Fruit fly (Drosophila melanogaster) Kc167 (cell line): ENCODE results near the gene ps.

Experiments used
- Myc ChIP-seq: fragments of >200 bp; optimal IDR thresholded peaks from 2 replicates; lab custom pipeline; 2017; ENCODE audit warnings: missing external identifiers
- Sin3A ChIP-seq: fragments of >200 bp; optimal IDR thresholded peaks from 2 replicates; lab custom pipeline; 2018; ENCODE audit warnings: missing external identifiers
- h ChIP-seq: fragments of >200 bp; optimal IDR thresholded peaks from 3 replicates; lab custom pipeline; 2018; ENCODE audit warnings: missing external identifiers
- insv ChIP-seq: fragments of >200 bp; optimal IDR thresholded peaks from 3 replicates; lab custom pipeline; 2018; ENCODE audit warnings: missing external identifiers
- psq ChIP-seq: fragments of >200 bp; optimal IDR thresholded peaks from 2 replicates; lab custom pipeline; 2017; ENCODE audit warnings: missing external identifiers
- ttk ChIP-seq: sonication (Bioruptor generic); optimal IDR thresholded peaks from 2 replicates; lab custom pipeline; 2017; ENCODE audit warnings: missing external identifiers

ps gene

DNA sequence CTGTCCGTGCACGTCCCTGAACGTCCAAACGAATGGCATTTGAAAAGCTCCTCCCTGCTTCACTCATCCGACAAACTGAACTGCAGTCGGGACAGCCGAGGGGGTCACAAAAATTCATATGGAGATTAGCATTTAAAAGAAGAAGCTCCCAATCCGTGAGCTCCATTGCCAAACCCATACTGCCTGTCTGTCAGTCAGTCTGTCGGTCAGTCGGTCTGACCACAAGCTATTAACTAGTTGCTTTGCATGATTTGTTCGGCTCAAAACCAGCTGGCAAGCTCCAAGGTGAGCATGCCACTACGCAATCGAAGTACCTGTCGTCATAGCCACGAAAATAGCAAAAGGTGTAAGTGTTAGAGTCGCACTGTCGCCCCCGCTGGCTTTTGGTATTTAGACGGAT, 16.0 kb downstream of the ps start:
- TF ChIP-seq Sin3A (lab: Kevin White, UChicago) (no peak), psq (lab: Kevin White, UChicago) (no peak), insv (no peak), h (lab: Kevin White, UChicago) (no peak), Myc (lab: Kevin White, UChicago) (no peak), ttk (no peak)

DNA sequence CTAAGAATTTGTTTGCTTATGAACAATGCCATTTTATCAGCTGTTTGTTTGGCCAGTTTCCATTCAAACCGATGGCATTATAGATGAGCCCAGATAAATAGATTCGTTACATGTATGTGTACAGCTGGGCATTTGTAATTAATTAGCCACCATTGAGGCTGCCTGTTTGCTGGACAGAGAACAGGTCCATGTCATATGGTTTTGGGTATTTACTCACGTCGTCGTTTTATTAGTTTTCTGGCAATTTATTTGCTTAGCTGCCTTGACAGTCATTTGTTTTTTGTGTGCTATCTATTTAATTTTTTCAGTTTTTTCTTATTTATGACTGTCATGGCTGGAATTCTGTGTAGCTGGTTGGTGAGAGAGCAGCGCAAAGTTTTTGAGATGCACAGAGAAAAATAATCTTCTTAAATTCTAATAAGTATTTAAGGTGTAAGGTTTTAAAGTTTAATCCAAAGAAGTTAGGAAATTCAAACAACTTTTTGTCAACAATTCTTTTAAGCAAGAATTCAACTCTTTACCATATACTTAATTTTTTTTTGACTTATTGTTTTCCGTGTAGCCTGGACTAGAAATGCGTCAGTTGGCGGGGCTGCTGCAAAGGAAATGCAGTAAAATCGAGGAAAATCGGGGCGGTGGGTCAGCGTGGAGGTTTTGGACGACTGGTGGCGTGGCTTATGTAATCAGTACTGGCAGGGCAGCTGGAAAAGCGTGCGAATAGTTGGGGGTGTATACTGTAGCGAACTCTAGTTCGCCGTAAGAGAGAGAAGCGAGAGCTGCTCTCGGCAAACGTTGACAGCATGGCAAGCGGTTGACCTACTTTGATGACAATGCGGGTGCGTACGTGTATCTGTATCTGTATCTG, 17.0 kb downstream of the ps start:
- TF ChIP-seq psq (lab: Kevin White, UChicago): no peak
- no peak for TF ChIP-seq Myc (lab: Kevin White, UChicago)
- TF ChIP-seq insv: no peak
- no peak for TF ChIP-seq ttk
- no peak for TF ChIP-seq Sin3A (lab: Kevin White, UChicago)
- TF ChIP-seq h (lab: Kevin White, UChicago): no peak

DNA sequence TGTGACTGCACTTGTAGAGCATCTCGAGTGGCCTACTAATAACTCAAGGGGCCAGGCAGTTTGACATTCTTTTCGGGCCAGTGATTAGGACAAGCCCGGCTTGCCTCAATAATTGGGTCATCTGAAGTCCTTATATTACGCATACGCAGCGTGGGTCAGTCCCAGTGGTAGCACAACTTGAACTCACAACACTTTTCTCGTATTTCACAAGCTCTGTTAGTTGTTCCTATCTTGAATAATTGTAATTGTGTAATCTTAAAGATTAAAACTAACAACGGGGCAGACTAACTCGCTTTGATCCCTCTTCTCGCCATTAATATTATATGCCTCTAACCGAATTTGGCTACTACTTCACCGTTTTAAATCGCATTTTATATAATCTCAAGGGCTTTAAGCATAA, 18.2 kb downstream of the ps start:
- TF ChIP-seq insv: no peak
- no peak for TF ChIP-seq psq (lab: Kevin White, UChicago)
- TF ChIP-seq Sin3A (lab: Kevin White, UChicago): no peak
- no peak for TF ChIP-seq Myc (lab: Kevin White, UChicago)
- TF ChIP-seq ttk: no peak
- TF ChIP-seq h (lab: Kevin White, UChicago): no peak

DNA sequence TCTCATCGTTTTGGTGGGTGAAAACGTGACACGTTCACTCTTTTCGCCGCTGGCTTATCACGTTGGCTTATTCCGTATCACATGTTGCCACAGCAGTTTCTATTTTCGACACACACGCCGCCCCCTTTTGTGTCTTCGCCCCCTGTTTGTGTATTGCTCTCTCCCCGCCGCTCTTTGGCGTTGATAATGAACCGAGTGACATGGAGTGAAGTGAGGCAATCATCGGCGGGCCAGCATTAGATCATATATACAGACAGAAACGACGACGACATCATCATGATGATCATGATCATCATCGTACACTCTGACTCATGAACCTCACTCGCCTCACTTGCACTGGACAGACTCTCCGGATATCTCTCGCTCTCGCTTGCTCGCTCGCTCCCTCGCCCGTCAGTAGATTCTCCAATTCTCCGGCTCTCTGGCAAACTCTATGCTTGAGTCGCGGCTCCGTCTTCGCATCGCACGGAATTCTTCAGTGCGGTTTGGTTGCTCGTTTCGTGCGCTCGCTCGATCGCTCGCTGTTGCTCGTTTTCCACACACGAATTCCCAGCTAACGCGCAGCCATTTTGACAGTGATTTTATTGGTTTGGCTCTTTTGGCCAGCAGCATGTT, 18.7 kb downstream of the ps start:
- TF ChIP-seq Sin3A (lab: Kevin White, UChicago) (no peak), Myc (lab: Kevin White, UChicago) (no peak), h (lab: Kevin White, UChicago) (no peak)

DNA sequence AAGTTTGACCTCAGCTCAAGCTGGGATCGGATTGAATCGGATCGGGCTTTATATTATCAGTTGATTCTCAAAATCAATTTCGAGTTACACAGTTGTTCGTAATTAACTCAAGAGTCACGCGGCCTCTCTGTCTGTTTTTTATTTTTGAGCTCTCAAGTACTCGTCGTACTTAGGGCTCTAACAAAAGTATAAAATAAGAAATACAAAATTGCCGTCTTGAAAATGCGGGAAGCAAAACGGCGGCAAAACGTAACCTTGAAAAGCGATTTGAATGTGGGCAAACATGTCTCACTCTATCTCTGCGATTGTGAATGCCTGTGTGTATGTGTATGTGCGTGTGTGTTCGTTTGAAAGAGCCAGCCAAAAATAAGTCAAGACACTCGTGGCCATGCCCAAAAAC, 19.9 kb downstream of the ps start:
- TF ChIP-seq insv: no peak
- TF ChIP-seq psq (lab: Kevin White, UChicago): no peak
- no peak for TF ChIP-seq ttk
- no peak for TF ChIP-seq Sin3A (lab: Kevin White, UChicago)
- no peak for TF ChIP-seq Myc (lab: Kevin White, UChicago)
- TF ChIP-seq h (lab: Kevin White, UChicago): no peak

DNA sequence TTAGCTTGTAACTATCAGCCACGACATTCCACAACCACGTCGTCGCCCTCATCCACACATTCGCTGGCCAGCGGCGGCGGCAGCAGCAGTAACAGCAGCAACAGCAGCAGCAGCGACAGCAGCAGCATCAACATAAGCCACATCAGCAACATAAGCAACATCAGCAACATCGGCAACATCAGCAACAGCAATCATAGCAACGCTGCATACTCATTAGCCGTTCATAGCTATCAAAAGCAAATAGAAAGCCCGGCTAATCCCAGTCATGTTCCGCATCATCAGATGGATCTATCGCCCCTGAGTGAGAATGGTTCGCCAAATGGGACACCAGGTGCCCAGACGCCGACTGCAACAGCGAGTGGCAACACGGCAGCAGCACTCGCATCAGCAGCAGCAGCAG, 23.4 kb downstream of the ps start:
- no peak for TF ChIP-seq Sin3A (lab: Kevin White, UChicago)
- TF ChIP-seq h (lab: Kevin White, UChicago): no peak
- no peak for TF ChIP-seq Myc (lab: Kevin White, UChicago)
- no peak for TF ChIP-seq ttk

DNA sequence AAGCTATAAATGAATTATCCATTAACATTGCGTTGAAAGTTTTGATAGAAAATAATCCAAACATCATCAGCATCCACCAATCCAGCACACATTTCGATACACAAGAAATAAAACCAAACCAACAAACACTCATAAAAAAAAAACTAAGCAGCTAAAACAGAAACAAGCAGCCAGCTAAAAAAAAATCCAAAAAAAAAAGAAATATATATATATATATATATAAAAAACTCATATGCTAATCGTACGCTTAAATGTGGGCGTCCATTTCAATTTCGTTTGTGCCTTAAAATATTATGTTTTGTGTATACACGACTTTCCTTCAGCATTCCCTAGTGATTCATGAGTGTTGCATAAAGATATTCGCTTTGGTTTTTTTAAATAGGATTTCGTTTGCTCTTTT, 24.3 kb downstream of the ps start:
- TF ChIP-seq h (lab: Kevin White, UChicago): no peak
- no peak for TF ChIP-seq psq (lab: Kevin White, UChicago)
- TF ChIP-seq ttk: no peak
- TF ChIP-seq insv: no peak
- TF ChIP-seq Myc (lab: Kevin White, UChicago): no peak
- no peak for TF ChIP-seq Sin3A (lab: Kevin White, UChicago)

DNA sequence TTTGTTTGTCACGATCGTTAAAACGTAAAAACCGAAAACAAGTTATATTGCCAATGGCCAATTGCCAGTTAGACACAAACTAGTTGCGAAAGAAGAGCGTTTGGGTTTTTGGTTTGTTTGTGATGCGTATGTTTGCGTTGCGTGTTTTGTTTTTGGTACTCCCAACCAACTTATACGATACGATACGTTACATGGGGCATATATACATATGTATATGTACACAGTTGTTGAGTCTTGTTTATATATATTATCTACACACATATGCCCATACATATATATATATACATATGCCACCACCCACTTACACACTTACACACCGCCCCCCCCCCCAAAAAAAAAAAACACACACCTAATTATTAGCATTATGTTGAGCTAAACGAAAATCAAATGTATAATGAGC, 30.6 kb downstream of the ps start:
- TF ChIP-seq psq (lab: Kevin White, UChicago) (no peak), ttk (no peak), Sin3A (lab: Kevin White, UChicago) (no peak), h (lab: Kevin White, UChicago) (no peak), Myc (lab: Kevin White, UChicago) (no peak), insv (no peak)

DNA sequence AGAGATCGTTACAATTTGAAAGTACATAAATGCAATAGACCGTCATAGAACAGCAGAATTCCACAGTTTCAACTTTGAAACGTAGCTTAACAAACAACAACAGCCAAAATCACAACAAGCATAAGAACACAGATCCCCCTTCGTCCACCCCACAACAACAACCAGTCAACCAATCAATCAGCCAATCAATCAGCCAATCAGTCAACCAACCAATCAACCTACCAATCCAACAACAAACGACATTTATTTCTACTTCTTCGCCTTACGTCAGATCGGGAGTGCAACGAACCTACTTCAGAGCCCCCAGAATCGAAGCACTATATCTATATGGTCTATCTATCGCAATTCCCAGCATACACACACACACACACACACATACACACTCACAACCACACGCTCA, 32.9 kb downstream of the ps start:
- no peak for TF ChIP-seq Sin3A (lab: Kevin White, UChicago)
- TF ChIP-seq psq (lab: Kevin White, UChicago): no peak

DNA sequence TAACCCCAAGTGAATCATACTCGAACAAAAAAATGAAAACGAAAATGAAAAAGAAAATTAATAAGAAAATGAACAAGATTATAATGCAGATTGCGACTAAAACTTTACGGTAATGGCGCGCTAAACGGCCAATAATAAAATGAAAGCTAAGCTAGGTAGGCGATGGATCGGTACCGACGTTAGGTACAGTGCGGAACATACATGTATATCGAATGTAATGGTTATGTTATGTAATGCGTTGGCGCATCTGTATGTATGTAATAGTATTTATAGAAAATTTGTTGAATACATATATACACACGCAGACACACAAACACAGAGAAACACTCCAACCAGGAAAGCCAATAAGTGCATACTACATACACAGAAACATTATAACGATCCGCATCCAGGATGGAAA, 37.2 kb downstream of the ps start:
- TF ChIP-seq Myc (lab: Kevin White, UChicago): no peak
- no peak for TF ChIP-seq Sin3A (lab: Kevin White, UChicago)
- TF ChIP-seq h (lab: Kevin White, UChicago): no peak
- TF ChIP-seq psq (lab: Kevin White, UChicago): no peak
- TF ChIP-seq ttk: no peak
- no peak for TF ChIP-seq insv

DNA sequence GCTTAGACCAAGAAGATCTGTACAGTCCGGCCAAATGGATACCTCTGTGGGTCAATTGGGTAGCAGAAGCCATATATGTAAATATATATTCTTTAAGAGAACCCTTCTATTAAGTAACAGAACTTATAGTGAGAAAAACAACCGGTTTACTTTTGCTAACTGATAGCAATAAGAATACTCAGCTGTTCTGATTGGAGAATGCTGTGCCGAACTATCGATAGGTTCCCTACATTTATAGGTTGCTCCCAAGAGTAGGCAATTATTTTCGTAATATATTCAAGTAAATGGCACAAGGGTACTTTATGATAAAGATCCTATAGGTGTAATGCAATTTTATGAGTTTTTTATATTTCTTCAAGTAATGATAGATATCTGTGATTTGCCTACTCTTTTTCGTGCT, 38.6 kb downstream of the ps start, which contains the start of gene GstZ1:
GstZ1 (minus strand) TSS at position 174 of the 400 bp plus-strand sequence.
- TF ChIP-seq Sin3A (lab: Kevin White, UChicago) (no peak), Myc (lab: Kevin White, UChicago) (no peak), insv (no peak), ttk (no peak), h (lab: Kevin White, UChicago) (no peak), psq (lab: Kevin White, UChicago) (no peak)

DNA sequence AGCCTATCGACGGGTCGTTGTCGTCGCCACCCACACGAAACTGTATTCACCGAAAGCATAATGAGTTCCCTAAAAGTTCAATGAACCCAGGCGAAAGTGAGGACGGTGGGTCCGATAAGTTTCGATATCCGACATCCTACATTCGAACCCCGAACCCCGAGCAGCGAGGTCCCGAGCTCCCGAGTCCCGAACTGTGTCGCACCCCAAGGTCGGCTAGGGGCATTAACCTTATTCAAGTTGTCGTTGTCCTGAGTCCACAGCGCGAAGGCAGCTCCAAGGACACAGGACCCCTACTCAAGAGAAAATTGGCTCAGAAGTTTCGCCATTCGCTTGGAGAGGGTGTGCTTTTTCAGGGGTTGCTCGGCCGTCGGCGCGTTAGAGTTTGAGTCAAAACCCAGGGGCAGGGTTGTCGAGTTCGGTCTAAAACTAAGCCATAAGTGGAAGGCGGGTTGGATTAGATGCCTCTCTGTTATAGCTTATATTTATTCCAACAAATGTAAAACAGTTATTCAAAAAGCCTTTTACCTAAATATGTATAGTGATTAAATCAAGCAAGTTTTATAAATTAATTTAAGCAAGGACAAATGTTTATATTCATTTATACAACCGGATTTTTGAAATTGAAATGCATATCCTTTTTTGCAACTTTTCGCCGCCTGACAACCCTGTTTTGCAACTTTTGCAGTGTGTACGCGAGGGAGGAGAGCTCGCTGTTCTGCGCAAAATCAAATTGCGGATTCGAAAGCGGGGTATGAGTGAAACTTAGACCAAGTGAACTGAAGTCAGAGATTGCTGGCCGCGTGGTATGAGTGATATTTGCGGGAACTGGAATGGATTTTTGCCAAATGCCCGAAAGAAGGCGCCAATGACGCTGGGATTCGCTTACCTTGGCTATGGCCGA, 41.9 kb downstream of the ps start:
- TF ChIP-seq Myc (lab: Kevin White, UChicago) (no peak), psq (lab: Kevin White, UChicago) (no peak), h (lab: Kevin White, UChicago) (no peak), insv (no peak), ttk (no peak), Sin3A (lab: Kevin White, UChicago) (no peak)
